Fruit fly (Drosophila melanogaster) whole organism, embryonic: Measurements from ENCODE around the gene rogdi.

ENCODE experiments used
- Awh ChIP-seq: fragments of 200-800 bp; sonication (Bioruptor generic); IDR thresholded peaks from 2 replicates; pipeline ENCODE4, ENCODE4 v1.3.6; 2022; ENCODE audit warnings: missing biosample characterization, missing genetic modification characterization
- CG10431 ChIP-seq: fragments of 200-800 bp; sonication (Bioruptor generic); optimal IDR thresholded peaks from 3 replicates; lab custom pipeline; 2018; ENCODE audit warnings: missing biosample characterization, mild to moderate bottlenecking, missing genetic modification characterization
- CG12155 ChIP-seq: fragments of 200-800 bp; sonication (Bioruptor generic); optimal IDR thresholded peaks from 3 replicates; lab custom pipeline; 2016; ENCODE audit warnings: missing biosample characterization, missing genetic modification characterization
- CG13775 ChIP-seq: fragments of 200-800 bp; sonication (Bioruptor generic); optimal IDR thresholded peaks from 3 replicates; lab custom pipeline; 2017; ENCODE audit warnings: missing biosample characterization, mild to moderate bottlenecking, missing genetic modification characterization
- CG15514 ChIP-seq: fragments of 200-800 bp; sonication (Bioruptor generic); optimal IDR thresholded peaks from 3 replicates; lab custom pipeline; 2017; ENCODE audit warnings: missing biosample characterization, missing genetic modification characterization, mild to moderate bottlenecking, moderate library complexity, missing genetic modification reagents
- CG16815 ChIP-seq: fragments of 200-800 bp; sonication (Bioruptor generic); optimal IDR thresholded peaks from 3 replicates; lab custom pipeline; 2017; ENCODE audit warnings: missing biosample characterization, mild to moderate bottlenecking, missing genetic modification characterization
- CG18262 ChIP-seq: fragments of 200-800 bp; optimal IDR thresholded peaks from 3 replicates; lab custom pipeline; 2019; ENCODE audit warnings: missing biosample characterization, mild to moderate bottlenecking, missing genetic modification characterization, moderate library complexity
- CG18764 ChIP-seq: fragments of 200-800 bp; sonication (Bioruptor generic); optimal IDR thresholded peaks from 3 replicates; lab custom pipeline; 2016; ENCODE audit warnings: missing biosample characterization, missing genetic modification characterization
- CG2202 ChIP-seq: fragments of 200-800 bp; sonication (Bioruptor generic); optimal IDR thresholded peaks from 2 replicates; lab custom pipeline; 2018; ENCODE audit warnings: missing biosample characterization, mild to moderate bottlenecking, missing genetic modification characterization
- CG3281 ChIP-seq: fragments of 200-800 bp; sonication (Bioruptor generic); optimal IDR thresholded peaks from 3 replicates; lab custom pipeline; 2017; ENCODE audit warnings: missing biosample characterization, mild to moderate bottlenecking, missing genetic modification characterization
- CG33213 ChIP-seq: fragments of 200-800 bp; sonication (Bioruptor generic); optimal IDR thresholded peaks from 3 replicates; lab custom pipeline; 2016; ENCODE audit warnings: missing biosample characterization, missing genetic modification characterization
- CG4617 ChIP-seq: fragments of 200-800 bp; sonication (Bioruptor generic); optimal IDR thresholded peaks from 3 replicates; lab custom pipeline; 2016; ENCODE audit warnings: missing biosample characterization, missing genetic modification characterization, borderline replicate concordance
- CG6254 ChIP-seq: fragments of 200-800 bp; sonication (Bioruptor generic); optimal IDR thresholded peaks from 3 replicates; lab custom pipeline; 2017; ENCODE audit warnings: mild to moderate bottlenecking, missing biosample characterization, missing genetic modification reagents, missing genetic modification characterization
- CG6813 ChIP-seq: fragments of 200-800 bp; sonication (Bioruptor generic); optimal IDR thresholded peaks from 2 replicates; lab custom pipeline; 2017; ENCODE audit warnings: missing biosample characterization, missing genetic modification characterization, mild to moderate bottlenecking, moderate library complexity, missing genetic modification reagents
- CG6854 ChIP-seq: fragments of 200-800 bp; sonication (Bioruptor generic); optimal IDR thresholded peaks from 3 replicates; lab custom pipeline; 2017; ENCODE audit warnings: missing biosample characterization, mild to moderate bottlenecking, missing genetic modification characterization
- CG8478 ChIP-seq: fragments of >200 bp; optimal IDR thresholded peaks from 2 replicates; lab custom pipeline; 2018
- CG8944 ChIP-seq: fragments of 200-800 bp; sonication (Bioruptor generic); optimal IDR thresholded peaks from 3 replicates; lab custom pipeline; 2016; ENCODE audit warnings: missing biosample characterization, missing genetic modification characterization
- D19B ChIP-seq: fragments of 200-800 bp; sonication (Bioruptor generic); optimal IDR thresholded peaks from 2 replicates; lab custom pipeline; 2017; ENCODE audit warnings: missing biosample characterization, mild to moderate bottlenecking, missing genetic modification characterization
- Dfd ChIP-seq, 2 experiments: fragments of >200 bp; optimal IDR thresholded peaks; 2 replicates each; lab custom pipeline; 2017; ENCODE audit warnings: missing biosample characterization in 2 of 2, missing genetic modification characterization in 2 of 2
- Dip2 ChIP-seq: fragments of 200-800 bp; sonication (Bioruptor generic); IDR thresholded peaks from 2 replicates; pipeline ENCODE4 v1.3.6; 2022; ENCODE audit warnings: missing biosample characterization, missing genetic modification characterization
- E2f1 ChIP-seq: fragments of 200-800 bp; sonication (Bioruptor generic); IDR thresholded peaks from 2 replicates; pipeline ENCODE4 v1.3.6; 2022; ENCODE audit warnings: missing biosample characterization, missing genetic modification characterization
- Eip74EF ChIP-seq, 2 experiments: fragments of 200-800 bp in 1 of 2; fragments of >200 bp in 1 of 2; sonication (Bioruptor generic) in 1 of 2; optimal IDR thresholded peaks; 2 replicates each; lab custom pipeline; 2017 to 2019; ENCODE audit warnings: missing biosample characterization in 2 of 2, missing genetic modification characterization in 2 of 2, mild to moderate bottlenecking in 1 of 2, moderate library complexity in 1 of 2
- Ets65A ChIP-seq: fragments of 200-800 bp; sonication (Bioruptor generic); peaks from one replicate; lab custom pipeline; 2016; ENCODE audit warnings: missing biosample characterization, missing genetic modification characterization
- Hr51 ChIP-seq, 2 experiments: fragments of 200-800 bp; sonication (Bioruptor generic); optimal IDR thresholded peaks; 2 replicates in 1 of 2; 3 replicates in 1 of 2; lab custom pipeline; 2016 to 2018; ENCODE audit warnings: missing biosample characterization in 2 of 2, missing genetic modification characterization in 2 of 2, mild to moderate bottlenecking in 1 of 2, moderate library complexity in 1 of 2
- Mad ChIP-seq: fragments of 200-800 bp; sonication (Bioruptor generic); optimal IDR thresholded peaks from 2 replicates; lab custom pipeline; 2016; ENCODE audit warnings: missing biosample characterization, missing genetic modification characterization
- NK7.1 ChIP-seq: fragments of 200-800 bp; sonication (Bioruptor generic); optimal IDR thresholded peaks from 3 replicates; lab custom pipeline; 2016; ENCODE audit warnings: missing biosample characterization, missing genetic modification characterization
- Nf-YC ChIP-seq: fragments of 200-800 bp; optimal IDR thresholded peaks from 3 replicates; lab custom pipeline; 2019; ENCODE audit warnings: missing biosample characterization, mild to moderate bottlenecking, missing genetic modification characterization, moderate library complexity
- Rfx ChIP-seq: fragments of 200-800 bp; sonication (Bioruptor generic); IDR thresholded peaks from 2 replicates; pipeline ENCODE4 v1.3.6; 2022; ENCODE audit warnings: missing biosample characterization, missing genetic modification characterization
- Scr ChIP-seq: fragments of 200-800 bp; sonication (Bioruptor generic); IDR thresholded peaks from 2 replicates; pipeline ENCODE4 v1.3.6; 2022; ENCODE audit warnings: missing biosample characterization, missing genetic modification characterization; ENCODE audit not compliant: partially characterized antibody
- Vsx1 ChIP-seq: fragments of 200-800 bp; sonication (Bioruptor generic); optimal IDR thresholded peaks from 2 replicates; lab custom pipeline; 2017; ENCODE audit warnings: missing biosample characterization, mild to moderate bottlenecking, missing genetic modification characterization, missing genetic modification reagents
- bab2 ChIP-seq: fragments of 200-800 bp; sonication (Bioruptor generic); optimal IDR thresholded peaks from 2 replicates; lab custom pipeline; 2016; ENCODE audit warnings: missing biosample characterization, missing genetic modification characterization
- bcd ChIP-seq: fragments of 200-800 bp; sonication (Bioruptor generic); optimal IDR thresholded peaks from 2 replicates; lab custom pipeline; 2017; ENCODE audit warnings: missing biosample characterization, mild to moderate bottlenecking, missing genetic modification characterization
- cwo ChIP-seq: fragments of 200-800 bp; sonication (Bioruptor generic); optimal IDR thresholded peaks from 3 replicates; lab custom pipeline; 2017; ENCODE audit warnings: missing biosample characterization, missing genetic modification characterization, mild to moderate bottlenecking, moderate library complexity, missing genetic modification reagents
- esg ChIP-seq: fragments of 200-800 bp; sonication (Bioruptor generic); conservative IDR thresholded peaks from 2 replicates; pipeline ENCODE4 v1.3.6; 2022; ENCODE audit warnings: missing biosample characterization, missing genetic modification characterization
- fd96Cb ChIP-seq: fragments of 200-800 bp; sonication (Bioruptor generic); optimal IDR thresholded peaks from 2 replicates; lab custom pipeline; 2018; ENCODE audit warnings: missing biosample characterization, mild to moderate bottlenecking, missing genetic modification characterization, moderate library complexity
- fu2 ChIP-seq: fragments of 200-800 bp; sonication (Bioruptor generic); optimal IDR thresholded peaks from 2 replicates; lab custom pipeline; 2016; ENCODE audit warnings: missing biosample characterization, missing genetic modification characterization
- gcm ChIP-seq: fragments of 200-800 bp; sonication (Bioruptor generic); optimal IDR thresholded peaks from 2 replicates; lab custom pipeline; 2019; ENCODE audit warnings: missing biosample characterization, mild to moderate bottlenecking, missing genetic modification characterization, moderate library complexity
- gsb ChIP-seq: fragments of 200-800 bp; sonication (Bioruptor generic); IDR thresholded peaks from 2 replicates; pipeline ENCODE4 v1.3.6; 2022; ENCODE audit warnings: missing biosample characterization, missing genetic modification characterization
- kay ChIP-seq: fragments of 200-800 bp; sonication (Bioruptor generic); optimal IDR thresholded peaks from 2 replicates; lab custom pipeline; 2016; ENCODE audit warnings: missing biosample characterization, missing genetic modification characterization
- odd ChIP-seq: fragments of 200-800 bp; sonication (Bioruptor generic); optimal IDR thresholded peaks from 2 replicates; lab custom pipeline; 2017; ENCODE audit warnings: missing biosample characterization, mild to moderate bottlenecking, missing genetic modification characterization
- pho ChIP-seq: fragments of 200-800 bp; sonication (Bioruptor generic); optimal IDR thresholded peaks from 2 replicates; lab custom pipeline; 2016; ENCODE audit warnings: missing biosample characterization, missing genetic modification characterization
- pros ChIP-seq: fragments of 200-800 bp; sonication (Bioruptor generic); optimal IDR thresholded peaks from 3 replicates; lab custom pipeline; 2019; ENCODE audit warnings: missing biosample characterization, mild to moderate bottlenecking, missing genetic modification characterization, moderate library complexity
- sisA ChIP-seq: fragments of 200-800 bp; sonication (Bioruptor generic); IDR thresholded peaks from 2 replicates; pipeline ENCODE4 v1.3.6; 2022; ENCODE audit warnings: missing biosample characterization, missing genetic modification characterization
- stwl ChIP-seq: fragments of 200-800 bp; sonication (Bioruptor generic); optimal IDR thresholded peaks from 3 replicates; lab custom pipeline; 2018; ENCODE audit warnings: missing biosample characterization, mild to moderate bottlenecking, missing genetic modification characterization, moderate library complexity
- tgo ChIP-seq: fragments of 200-800 bp; sonication (Bioruptor generic); IDR thresholded peaks from 3 replicates; pipeline ENCODE4 v1.3.6; 2022; ENCODE audit warnings: missing biosample characterization, missing genetic modification characterization
- tna ChIP-seq: fragments of 200-800 bp; sonication (Bioruptor generic); IDR thresholded peaks from 2 replicates; pipeline ENCODE4 v1.3.6; 2022; ENCODE audit warnings: missing biosample characterization, missing genetic modification characterization; ENCODE audit not compliant: partially characterized antibody
- tup ChIP-seq: fragments of 200-800 bp; sonication (Bioruptor generic); optimal IDR thresholded peaks from 2 replicates; lab custom pipeline; 2016; ENCODE audit warnings: missing biosample characterization, mild to moderate bottlenecking, missing genetic modification characterization, moderate library complexity
- wek ChIP-seq: fragments of 200-800 bp; sonication (Bioruptor generic); optimal IDR thresholded peaks from 3 replicates; lab custom pipeline; 2018; ENCODE audit warnings: missing biosample characterization, mild to moderate bottlenecking, missing genetic modification characterization, moderate library complexity

The rogdi gene

DNA sequence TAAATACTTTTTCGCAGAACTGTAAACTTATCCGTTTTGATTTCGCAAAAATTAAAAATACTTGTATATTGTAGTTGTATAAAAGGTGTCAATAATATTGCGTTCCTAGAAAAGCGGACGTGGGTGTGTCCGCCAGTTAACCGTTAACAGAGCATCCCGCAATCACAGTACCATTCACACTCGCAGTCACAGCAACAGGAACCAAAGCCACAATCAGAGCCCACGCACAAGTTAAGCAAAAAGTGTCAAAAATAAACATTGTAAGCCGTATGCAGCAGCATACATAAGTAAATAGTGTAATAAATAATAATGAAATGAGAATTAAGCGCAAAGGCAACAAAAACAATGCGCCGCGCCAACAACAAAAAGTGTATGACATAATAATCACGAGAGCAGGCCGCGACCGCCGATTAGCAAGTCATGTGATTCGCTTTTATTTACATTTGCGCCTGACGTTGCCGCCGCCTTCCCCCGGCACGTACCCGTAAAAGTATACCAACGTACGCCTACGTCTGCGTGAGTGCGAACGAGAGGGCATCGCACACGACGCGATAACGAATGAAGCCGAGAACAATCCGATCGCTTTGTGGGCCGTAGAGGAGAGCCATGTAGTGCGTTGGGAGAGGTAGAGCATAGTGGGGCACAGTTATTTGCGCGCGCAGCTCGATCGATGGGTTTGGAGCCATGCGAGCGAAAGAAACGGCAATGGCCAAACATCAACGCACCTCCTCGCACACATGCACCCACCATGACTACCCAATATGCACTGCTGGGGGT lies 39.4 kb upstream of the rogdi start (continued):
- peak in 1 of 2 experiments; percentile 68 for TF ChIP-seq Hr51 (GFP tag; optimal IDR thresholded peaks at IDR 0.05; lab: Kevin White, UChicago)
- TF ChIP-seq Mad, result no peak
- TF ChIP-seq Nf-YC (tag; lab: Kevin White, UChicago), result peak; percentile 64
- peak; percentile 29; the same call in 2 of the 3 replicates for TF ChIP-seq tgo
- no peak for TF ChIP-seq tup (GFP tag; lab: Kevin White, UChicago)
- TF ChIP-seq CG16815, result no peak
- TF ChIP-seq D19B, result peak; percentile 46
- TF ChIP-seq Awh (GFP tag; lab: Robert Waterston, UW), result 0 out of 2 replicates have a peak, but pooled peaks have one; percentile 26
- TF ChIP-seq bab2 (GFP tag; lab: Kevin White, UChicago), result peak; percentile 23
- TF ChIP-seq CG10431 (GFP tag; lab: Kevin White, UChicago), result no peak
- TF ChIP-seq bcd (GFP tag; lab: Kevin White, UChicago), result peak; percentile 25
- peak; percentile 13 for TF ChIP-seq fu2 (GFP tag; lab: Kevin White, UChicago)
- TF ChIP-seq sisA (GFP tag; lab: Robert Waterston, UW), result no peak
- TF ChIP-seq E2f1 (GFP tag; lab: Robert Waterston, UW), result peak; percentile 69
- no peak for TF ChIP-seq CG2202 (tag; lab: Kevin White, UChicago)
- peak; percentile 54 for TF ChIP-seq CG15514
- TF ChIP-seq cwo (GFP tag; lab: Kevin White, UChicago), result peak; percentile 100
- no peak for TF ChIP-seq Dip2
- 0 out of 2 replicates have a peak, but pooled peaks have one; percentile 33 for TF ChIP-seq gsb (GFP tag; lab: Robert Waterston, UW)
- TF ChIP-seq gcm (GFP tag; lab: Kevin White, UChicago), result no peak
- no peak for TF ChIP-seq stwl (tag; lab: Kevin White, UChicago)
- TF ChIP-seq CG18262, result peak; percentile 0
- TF ChIP-seq Dfd (GFP tag; optimal IDR thresholded peaks at IDR 0.05; lab: Kevin White, UChicago), result no peak
- no peak for TF ChIP-seq CG18764 (GFP tag; lab: Kevin White, UChicago)
- peak; percentile 58 for TF ChIP-seq pros (GFP tag; lab: Kevin White, UChicago)
- TF ChIP-seq CG13775 (GFP tag; lab: Kevin White, UChicago), result no peak
- peak; percentile 48 for TF ChIP-seq Rfx (GFP tag; lab: Robert Waterston, UW)
- TF ChIP-seq CG8478, result peak; percentile 84
- TF ChIP-seq CG4617 (GFP tag; lab: Kevin White, UChicago), result no peak
- peak; percentile 7 for TF ChIP-seq odd
- no peak for TF ChIP-seq kay (GFP tag; lab: Kevin White, UChicago)
- no peak for TF ChIP-seq CG8944
- TF ChIP-seq NK7.1 (GFP tag; lab: Kevin White, UChicago), result no peak
- peak; percentile 47 for TF ChIP-seq CG3281 (GFP tag; lab: Kevin White, UChicago)
- no peak; the same call in 1 of the 2 replicates for TF ChIP-seq esg (GFP tag; lab: Robert Waterston, UW)
- peak in 1 of 2 experiments; percentile 48 for TF ChIP-seq Eip74EF (GFP tag; optimal IDR thresholded peaks at IDR 0.05; lab: Kevin White, UChicago)
- TF ChIP-seq Scr, result peak; percentile 47; the same call in 1 of the 2 replicates
- peak; percentile 91 for TF ChIP-seq Ets65A (GFP tag; lab: Kevin White, UChicago)
- no peak for TF ChIP-seq CG33213 (GFP tag; lab: Kevin White, UChicago)
- TF ChIP-seq tna, result peak; percentile 19; the same call in 1 of the 2 replicates
- TF ChIP-seq Vsx1 (GFP tag; lab: Kevin White, UChicago), result peak; percentile 73
- peak; percentile 16 for TF ChIP-seq fd96Cb (tag; lab: Kevin White, UChicago)
- TF ChIP-seq pho (GFP tag; lab: Kevin White, UChicago), result peak; percentile 26
- TF ChIP-seq CG6813 (GFP tag; lab: Kevin White, UChicago), result peak; percentile 17
- peak; percentile 14 for TF ChIP-seq wek
- no peak for TF ChIP-seq CG6254
- TF ChIP-seq CG12155 (GFP tag; lab: Kevin White, UChicago), result peak; percentile 19
- TF ChIP-seq CG6854 (GFP tag; lab: Kevin White, UChicago), result peak; percentile 56
